Worm (Caenorhabditis elegans) whole organism, young adult: ENCODE measurements around the gene kel-10.
A peak's percentile ranks its signal among the peaks of the same experiment; 100 is the strongest.

Experiments used
- B0019.2 ChIP-seq: fragments of 200-800 bp; sonication (Bioruptor generic); conservative IDR thresholded peaks from 2 replicates; pipeline ENCODE4 v1.3.6; 2022; ENCODE audit warnings: missing genetic modification reagents, missing genetic modification characterization, missing compliant biosample characterization
- B0336.3 ChIP-seq: fragments of 200-800 bp; sonication (Bioruptor generic); IDR thresholded peaks from 2 replicates; pipeline ENCODE4 v1.3.6; 2022; ENCODE audit warnings: missing genetic modification characterization, missing compliant biosample characterization
- C06A6.2 ChIP-seq: fragments of 200-800 bp; sonication (Bioruptor generic); conservative IDR thresholded peaks from 2 replicates; pipeline ENCODE4 v1.3.6; 2022; ENCODE audit warnings: missing genetic modification characterization, missing compliant biosample characterization
- C17E4.6 ChIP-seq: fragments of 200-800 bp; sonication (Bioruptor generic); IDR thresholded peaks from 2 replicates; pipeline ENCODE4 v1.3.6; 2022; ENCODE audit warnings: missing genetic modification reagents, missing genetic modification characterization, missing compliant biosample characterization
- D2030.7 ChIP-seq: fragments of 200-800 bp; sonication (Bioruptor generic); IDR thresholded peaks from 2 replicates; pipeline ENCODE4 v1.3.6; 2022; ENCODE audit warnings: missing genetic modification reagents, missing genetic modification characterization, missing compliant biosample characterization
- F23B12.7 ChIP-seq: sonication (generic microtip); optimal IDR thresholded peaks from 2 replicates; lab custom pipeline; 2017; ENCODE audit warnings: missing genetic modification characterization, mild to moderate bottlenecking, missing compliant biosample characterization, antibody characterized with exemption, moderate library complexity; ENCODE audit not compliant: insufficient read depth
- F37B4.10 ChIP-seq: fragments of 200-800 bp; sonication (Bioruptor generic); IDR thresholded peaks from 2 replicates; pipeline ENCODE4 v1.3.6; 2022; ENCODE audit warnings: missing genetic modification characterization, missing compliant biosample characterization
- F52B5.7 ChIP-seq: sonication (generic microtip); optimal IDR thresholded peaks from 2 replicates; lab custom pipeline; 2016; ENCODE audit warnings: mild to moderate bottlenecking, missing genetic modification characterization, missing compliant biosample characterization
- F55B11.4 ChIP-seq: sonication (generic microtip); optimal IDR thresholded peaks from 2 replicates; lab custom pipeline; 2016; ENCODE audit warnings: missing compliant biosample characterization, missing genetic modification characterization, borderline replicate concordance; ENCODE audit not compliant: insufficient read depth
- F57A8.1 ChIP-seq: fragments of 200-800 bp; sonication (Bioruptor generic); optimal IDR thresholded peaks from 2 replicates; lab custom pipeline; 2018; ENCODE audit warnings: mild to moderate bottlenecking, missing genetic modification characterization, moderate library complexity, missing compliant biosample characterization
- ZK185.1 ChIP-seq: sonication (generic microtip); optimal IDR thresholded peaks from 2 replicates; lab custom pipeline; 2016; ENCODE audit warnings: mild to moderate bottlenecking, missing genetic modification characterization, missing compliant biosample characterization; ENCODE audit not compliant: poor library complexity, severe bottlenecking
- akir-1 ChIP-seq: fragments of 200-800 bp; sonication (Bioruptor generic); optimal IDR thresholded peaks from 2 replicates; lab custom pipeline; 2018; ENCODE audit warnings: mild to moderate bottlenecking, missing genetic modification characterization, moderate library complexity, missing compliant biosample characterization
- ama-1 ChIP-seq, 3 experiments: fragments of 150-350 bp in 1 of 3; sonication (generic microtip) in 2 of 3; optimal IDR thresholded peaks; 2 replicates each; lab custom pipeline; 2014 to 2018; ENCODE audit warnings: missing biosample characterization in 2 of 3, missing genetic modification characterization in 2 of 3, missing genetic modification reagents in 2 of 3
- aptf-2 ChIP-seq: fragments of 200-800 bp; sonication (Bioruptor generic); conservative IDR thresholded peaks from 2 replicates; pipeline ENCODE4 v1.3.6; 2022; ENCODE audit warnings: missing genetic modification reagents, missing genetic modification characterization, missing compliant biosample characterization
- attf-5 ChIP-seq: fragments of 200-800 bp; sonication (Bioruptor generic); optimal IDR thresholded peaks from 2 replicates; lab custom pipeline; 2018; ENCODE audit warnings: mild to moderate bottlenecking, missing genetic modification characterization, missing compliant biosample characterization
- die-1 ChIP-seq: sonication (generic microtip); optimal IDR thresholded peaks from 2 replicates; lab custom pipeline; 2016; ENCODE audit warnings: missing genotype, mild to moderate bottlenecking, missing genetic modification characterization, missing compliant biosample characterization
- dox-1 ChIP-seq: fragments of 200-800 bp; sonication (Bioruptor generic); IDR thresholded peaks from 2 replicates; pipeline ENCODE4 v1.3.6; 2022; ENCODE audit warnings: missing genetic modification reagents, missing genetic modification characterization, missing compliant biosample characterization
- efl-1 ChIP-seq: fragments of 150-350 bp; optimal IDR thresholded peaks from 2 replicates; lab custom pipeline; 2014; ENCODE audit warnings: missing biosample characterization, missing genetic modification reagents, missing genetic modification characterization
- him-1 ChIP-seq: sonication (generic microtip); optimal IDR thresholded peaks from 2 replicates; lab custom pipeline; 2016; ENCODE audit warnings: missing genotype, missing genetic modification reagents, missing genetic modification characterization, missing compliant biosample characterization
- hlh-12 ChIP-seq: sonication (generic microtip); optimal IDR thresholded peaks from 2 replicates; lab custom pipeline; 2016; ENCODE audit warnings: missing genetic modification characterization, missing compliant biosample characterization
- hlh-26 ChIP-seq: fragments of 200-800 bp; sonication (Bioruptor generic); conservative IDR thresholded peaks from 2 replicates; pipeline ENCODE4 v1.3.6; 2022; ENCODE audit warnings: missing genetic modification reagents, missing genetic modification characterization, missing compliant biosample characterization
- hmg-20 ChIP-seq: fragments of 200-800 bp; sonication (Bioruptor generic); IDR thresholded peaks from 2 replicates; pipeline ENCODE4 v1.3.6; 2022; ENCODE audit warnings: missing genetic modification reagents, missing genetic modification characterization, missing compliant biosample characterization
- lag-1 ChIP-seq: fragments of 200-800 bp; sonication (Bioruptor generic); IDR thresholded peaks from 2 replicates; pipeline ENCODE4 v1.3.6; 2022; ENCODE audit warnings: missing genetic modification reagents, missing genetic modification characterization, missing compliant biosample characterization
- let-526 ChIP-seq: fragments of 200-800 bp; sonication (Bioruptor generic); IDR thresholded peaks from 2 replicates; pipeline ENCODE4 v1.3.6; 2022; ENCODE audit warnings: missing genetic modification reagents, missing genetic modification characterization, missing compliant biosample characterization
- let-607 ChIP-seq, 2 experiments: fragments of 200-800 bp in 1 of 2; sonication (Bioruptor generic) in 1 of 2; sonication (generic microtip) in 1 of 2; optimal IDR thresholded peaks; 2 replicates each; lab custom pipeline; 2016 to 2018; ENCODE audit warnings: mild to moderate bottlenecking in 2 of 2, missing compliant biosample characterization in 2 of 2, missing genetic modification characterization in 2 of 2, moderate library complexity in 2 of 2, missing genotype in 1 of 2
- lin-54 ChIP-seq: fragments of 200-800 bp; sonication (Bioruptor generic); optimal IDR thresholded peaks from 2 replicates; lab custom pipeline; 2018; ENCODE audit warnings: mild to moderate bottlenecking, missing genetic modification characterization, missing compliant biosample characterization
- lir-1 ChIP-seq: fragments of 200-800 bp; sonication (Bioruptor generic); conservative IDR thresholded peaks from 2 replicates; pipeline ENCODE4 v1.3.6; 2022; ENCODE audit warnings: missing genetic modification reagents, missing genetic modification characterization, missing compliant biosample characterization
- madf-3 ChIP-seq: fragments of 200-800 bp; sonication (Bioruptor generic); IDR thresholded peaks from 2 replicates; pipeline ENCODE4 v1.3.6; 2022; ENCODE audit warnings: missing genetic modification reagents, missing genetic modification characterization, missing compliant biosample characterization
- mel-28 ChIP-seq: sonication (generic microtip); optimal IDR thresholded peaks from 2 replicates; lab custom pipeline; 2016; ENCODE audit warnings: borderline replicate concordance, mild to moderate bottlenecking, missing genetic modification characterization, missing compliant biosample characterization
- mes-4 ChIP-seq: sonication (generic microtip); optimal IDR thresholded peaks from 2 replicates; lab custom pipeline; 2016; ENCODE audit warnings: missing genotype, missing genetic modification characterization, missing compliant biosample characterization
- nfyb-1 ChIP-seq: fragments of 200-800 bp; sonication (Bioruptor generic); IDR thresholded peaks from 2 replicates; pipeline ENCODE4 v1.3.6; 2022; ENCODE audit warnings: missing genetic modification reagents, missing genetic modification characterization, missing compliant biosample characterization
- snpc-1.1 ChIP-seq: sonication (generic microtip); optimal IDR thresholded peaks from 2 replicates; lab custom pipeline; 2017; ENCODE audit warnings: missing genetic modification characterization, mild to moderate bottlenecking, missing compliant biosample characterization, antibody characterized with exemption, moderate library complexity, missing genotype, missing genetic modification reagents; ENCODE audit not compliant: insufficient read depth
- tlf-1 ChIP-seq: fragments of 200-800 bp; sonication (Bioruptor generic); optimal IDR thresholded peaks from 2 replicates; lab custom pipeline; 2018; ENCODE audit warnings: mild to moderate bottlenecking, missing genetic modification characterization, missing compliant biosample characterization
- unc-62 ChIP-seq: fragments of 150-350 bp; optimal IDR thresholded peaks from 2 replicates; lab custom pipeline; 2014; ENCODE audit warnings: missing biosample characterization, missing genetic modification reagents, missing genetic modification characterization
- xnd-1 ChIP-seq: sonication (generic microtip); optimal IDR thresholded peaks from 2 replicates; lab custom pipeline; 2016; ENCODE audit warnings: missing genotype, missing genetic modification reagents, missing genetic modification characterization, missing compliant biosample characterization
- ztf-18 ChIP-seq: sonication (generic microtip); optimal IDR thresholded peaks from 2 replicates; lab custom pipeline; 2016; ENCODE audit warnings: missing genotype, mild to moderate bottlenecking, missing genetic modification characterization, missing compliant biosample characterization
- ztf-26 ChIP-seq: sonication (generic microtip); optimal IDR thresholded peaks from 2 replicates; lab custom pipeline; 2017; ENCODE audit warnings: missing genetic modification characterization, missing compliant biosample characterization
- ztf-28 ChIP-seq: fragments of 200-800 bp; sonication (Bioruptor generic); IDR thresholded peaks from 2 replicates; pipeline ENCODE4 v1.3.6; 2022; ENCODE audit warnings: missing genetic modification reagents, missing genetic modification characterization, missing compliant biosample characterization
- ztf-3 ChIP-seq: fragments of 200-800 bp; sonication (Bioruptor generic); optimal IDR thresholded peaks from 2 replicates; lab custom pipeline; 2018; ENCODE audit warnings: mild to moderate bottlenecking, missing genetic modification characterization, missing compliant biosample characterization
- ztf-6 ChIP-seq: fragments of 200-800 bp; sonication (Bioruptor generic); IDR thresholded peaks from 2 replicates; pipeline ENCODE4 v1.3.6; 2022; ENCODE audit warnings: missing genetic modification reagents, missing genetic modification characterization, missing compliant biosample characterization

kel-10 gene

ce11 chrIII:10078784-10079183, 22.5 kb downstream of the kel-10 start (continued):
- no peak for TF ChIP-seq B0336.3
- no peak for TF ChIP-seq lag-1

- no peak for TF ChIP-seq B0019.2 (GFP tag; lab: Robert Waterston, UW)
Measured at ce11 chrIII:10078151-10078550, 23.1 kb downstream of the kel-10 start, which contains the start of gene T16G12.9. Gene T16G12.9, minus strand, starts transcription at chrIII:10078251.

- peak; percentile 30 for TF ChIP-seq him-1
- no peak for TF ChIP-seq aptf-2 (GFP tag; lab: Robert Waterston, UW)
- TF ChIP-seq nfyb-1 (GFP tag; lab: Robert Waterston, UW): peak; percentile 86
- no peak for TF ChIP-seq tlf-1 (GFP tag; lab: Kevin White, UChicago)
Measured at ce11 chrIII:10076042-10076441, 25.2 kb downstream of the kel-10 start.

- TF ChIP-seq die-1 (tag; lab: Kevin White, UChicago) (no peak), B0019.2 (GFP tag; lab: Robert Waterston, UW) (no peak), hlh-12 (tag; lab: Kevin White, UChicago) (no peak)
Measured at ce11 chrIII:10069278-10069677, 32.0 kb downstream of the kel-10 start, which contains the start of gene T16G12.6. Gene T16G12.6, plus strand, starts transcription at chrIII:10069578.

ce11 chrIII:10064140-10064539, 37.1 kb downstream of the kel-10 start, which contains the start of gene ekl-6:
Gene ekl-6, plus strand, starts transcription at chrIII:10064404.
- no peak for TF ChIP-seq C06A6.2 (GFP tag; lab: Robert Waterston, UW)
- no peak for TF ChIP-seq xnd-1 (tag; lab: Kevin White, UChicago)
- no peak for TF ChIP-seq snpc-1.1 (tag; lab: Kevin White, UChicago)
- TF ChIP-seq F37B4.10 (GFP tag; lab: Robert Waterston, UW): no peak
- no peak for TF ChIP-seq efl-1 (GFP tag; lab: Kevin White, UChicago)
- TF ChIP-seq ztf-26: no peak
- TF ChIP-seq madf-3 (GFP tag; lab: Robert Waterston, UW): no peak
- TF ChIP-seq lin-54 (GFP tag; lab: Kevin White, UChicago): no peak
- no peak for TF ChIP-seq hlh-26
- no peak for TF ChIP-seq B0336.3
- no peak for TF ChIP-seq F23B12.7
- TF ChIP-seq F57A8.1: no peak
- peak in 1 of 2 experiments; percentile 41 for TF ChIP-seq let-607 (tag; optimal IDR thresholded peaks at IDR 0.05; lab: Kevin White, UChicago)
- TF ChIP-seq ZK185.1: peak; percentile 89
- no peak for TF ChIP-seq mel-28 (tag; lab: Kevin White, UChicago)
- no peak for TF ChIP-seq mes-4
- 0 out of 2 replicates have a peak, but pooled peaks have one; percentile 6 for TF ChIP-seq ztf-6 (GFP tag; lab: Robert Waterston, UW)
- no peak for TF ChIP-seq ztf-28 (GFP tag; lab: Robert Waterston, UW)
- TF ChIP-seq akir-1 (GFP tag; lab: Kevin White, UChicago): no peak
- no peak for TF ChIP-seq F55B11.4
- no peak for TF ChIP-seq F52B5.7 (tag; lab: Kevin White, UChicago)
- no peak for TF ChIP-seq ama-1 (optimal IDR thresholded peaks at IDR 0.05; lab: Kevin White, UChicago)
- TF ChIP-seq ama-1 (GFP tag; optimal IDR thresholded peaks at IDR 0.05; lab: Kevin White, UChicago): no peak
- TF ChIP-seq ztf-18: peak; percentile 6
- peak; percentile 44 for TF ChIP-seq attf-5 (GFP tag; lab: Kevin White, UChicago)
- TF ChIP-seq C17E4.6: no peak
- no peak for TF ChIP-seq let-526 (GFP tag; lab: Robert Waterston, UW)
- TF ChIP-seq ztf-3: no peak
- TF ChIP-seq lir-1: 0 out of 2 replicates have a peak, but pooled peaks have one; percentile 39
- no peak for TF ChIP-seq unc-62
- TF ChIP-seq tlf-1 (GFP tag; lab: Kevin White, UChicago): no peak
- TF ChIP-seq dox-1: no peak; the same call in 1 of the 2 replicates
- no peak for TF ChIP-seq hmg-20 (GFP tag; lab: Robert Waterston, UW)
- no peak for TF ChIP-seq D2030.7 (GFP tag; lab: Robert Waterston, UW)
